Worm (Caenorhabditis elegans) whole organism, late embryonic: ENCODE measurements around the gene srbc-43.
A peak's percentile ranks its signal among the peaks of the same experiment; 100 is the strongest.

Experiments
- ama-1 ChIP-seq: fragments of 150-350 bp; optimal IDR thresholded peaks from 2 replicates; lab custom pipeline; 2014
- ceh-45 ChIP-seq: fragments of 200-800 bp; sonication (Bioruptor generic); IDR thresholded peaks from 2 replicates; pipeline ENCODE4 v1.3.6; 2022; ENCODE audit warnings: missing genetic modification reagents, missing genetic modification characterization, missing compliant biosample characterization
- ceh-48 ChIP-seq: sonication (generic microtip); optimal IDR thresholded peaks from 2 replicates; lab custom pipeline; 2016; ENCODE audit warnings: missing genetic modification characterization, inconsistent platforms, missing compliant biosample characterization
- ceh-9 ChIP-seq: sonication (generic microtip); optimal IDR thresholded peaks from 2 replicates; lab custom pipeline; 2016; ENCODE audit warnings: mild to moderate bottlenecking, missing genetic modification characterization, inconsistent platforms, missing compliant biosample characterization
- dve-1 ChIP-seq: sonication (generic microtip); optimal IDR thresholded peaks from 2 replicates; lab custom pipeline; 2017; ENCODE audit warnings: antibody characterized with exemption, mild to moderate bottlenecking, missing genetic modification characterization, missing compliant biosample characterization
- elt-4 ChIP-seq: sonication (generic microtip); optimal IDR thresholded peaks from 2 replicates; lab custom pipeline; 2016; ENCODE audit warnings: missing genetic modification characterization, missing compliant biosample characterization
- fax-1 ChIP-seq: sonication (generic microtip); optimal IDR thresholded peaks from 2 replicates; lab custom pipeline; 2016; ENCODE audit warnings: missing genotype, missing genetic modification characterization, missing compliant biosample characterization
- pag-3 ChIP-seq: sonication (generic microtip); optimal IDR thresholded peaks from 2 replicates; lab custom pipeline; 2016; ENCODE audit warnings: missing compliant biosample characterization, missing genetic modification characterization, borderline replicate concordance
- pha-4 ChIP-seq: fragments of 150-350 bp; optimal IDR thresholded peaks from 2 replicates; lab custom pipeline; 2018; ENCODE audit warnings: missing biosample characterization, missing genetic modification reagents, missing genetic modification characterization
- sox-2 ChIP-seq: fragments of 200-800 bp; sonication (Bioruptor generic); IDR thresholded peaks from 2 replicates; pipeline ENCODE4 v1.3.6; 2022; ENCODE audit warnings: missing genetic modification reagents, missing genetic modification characterization, missing compliant biosample characterization
- tbx-2 ChIP-seq: sonication (generic microtip); optimal IDR thresholded peaks from 2 replicates; lab custom pipeline; 2016; ENCODE audit warnings: missing genetic modification characterization, missing compliant biosample characterization
- unc-55 ChIP-seq: sonication (generic microtip); optimal IDR thresholded peaks from 2 replicates; lab custom pipeline; 2017; ENCODE audit warnings: missing biosample characterization, missing genetic modification reagents, missing genetic modification characterization

DNA sequence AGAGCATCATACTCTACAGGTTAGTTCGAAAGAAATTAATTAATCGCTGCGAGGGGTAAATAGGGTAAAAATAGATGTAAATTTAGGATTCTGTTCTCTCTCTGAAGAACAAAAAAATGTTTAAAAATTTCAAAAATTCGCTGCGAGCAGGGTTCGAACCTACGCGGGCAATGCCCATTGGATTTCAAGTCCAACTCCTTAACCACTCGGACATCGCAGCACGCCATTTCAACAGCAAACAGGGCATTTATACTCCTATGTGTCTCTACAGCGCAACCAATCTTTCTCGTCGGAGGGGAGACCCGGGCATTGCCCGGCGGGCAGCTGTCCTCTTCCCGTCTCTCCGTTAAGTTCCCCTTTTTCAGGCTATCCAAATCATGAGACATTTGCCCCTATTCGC lies 10.1 kb downstream of the srbc-43 start:
- TF ChIP-seq ceh-45 (GFP tag; lab: Robert Waterston, UW) = peak; percentile 96
- peak; percentile 77 for TF ChIP-seq ceh-48 (tag; lab: Kevin White, UChicago)
- TF ChIP-seq elt-4 (tag; lab: Kevin White, UChicago) = peak; percentile 84
- TF ChIP-seq ceh-9 (tag; lab: Kevin White, UChicago) = peak; percentile 84
- TF ChIP-seq pag-3 (tag; lab: Kevin White, UChicago) = peak; percentile 71
- TF ChIP-seq unc-55 (GFP tag; lab: Kevin White, UChicago) = no peak
- TF ChIP-seq ama-1 (lab: Kevin White, UChicago) = no peak
- TF ChIP-seq tbx-2 (tag; lab: Kevin White, UChicago) = peak; percentile 85
- peak; percentile 88 for TF ChIP-seq fax-1 (tag; lab: Kevin White, UChicago)
- TF ChIP-seq pha-4 (tag; lab: Kevin White, UChicago) = no peak
- peak; percentile 81 for TF ChIP-seq dve-1 (tag; lab: Kevin White, UChicago)
- TF ChIP-seq sox-2 (GFP tag; lab: Robert Waterston, UW) = peak; percentile 88
